Fruit fly (Drosophila melanogaster): ENCODE measurements around the gene nht.

DNA sequence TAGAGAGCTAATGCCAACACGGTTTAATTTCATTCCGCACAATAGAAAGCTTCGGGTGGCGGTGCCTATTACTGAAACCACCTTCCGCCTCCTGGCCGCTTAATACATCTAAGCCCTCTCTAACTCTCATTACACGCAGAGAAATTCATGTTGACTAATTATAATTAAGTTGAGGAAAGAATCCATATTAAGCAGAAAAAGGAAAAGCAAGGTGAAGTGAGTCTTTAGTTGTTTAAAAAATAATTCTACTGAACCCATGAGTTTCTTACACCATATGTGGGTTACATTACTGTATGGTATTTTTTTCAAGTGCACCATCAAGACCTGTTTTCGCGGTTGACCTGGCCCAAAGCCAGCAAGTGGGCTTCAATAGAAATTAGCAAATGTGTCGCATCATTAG, 26.6 kb upstream of the nht start:
- no peak for TF ChIP-seq Mnt (GFP tag; optimal IDR thresholded peaks at IDR 0.05)
- TF ChIP-seq kay (GFP tag; ENCODE audit: borderline replicate concordance), result no peak
- TF ChIP-seq CG14711 (tag; optimal IDR thresholded peaks at IDR 0.05), result no peak
- TF ChIP-seq CG11617 (GFP tag; optimal IDR thresholded peaks at IDR 0.05), result no peak
- TF ChIP-seq toe (GFP tag; optimal IDR thresholded peaks at IDR 0.05), result no peak

All from whole organism, adult.